Worm (Caenorhabditis elegans): ENCODE measurements around the gene iff-1.

Gene iff-1

DNA sequence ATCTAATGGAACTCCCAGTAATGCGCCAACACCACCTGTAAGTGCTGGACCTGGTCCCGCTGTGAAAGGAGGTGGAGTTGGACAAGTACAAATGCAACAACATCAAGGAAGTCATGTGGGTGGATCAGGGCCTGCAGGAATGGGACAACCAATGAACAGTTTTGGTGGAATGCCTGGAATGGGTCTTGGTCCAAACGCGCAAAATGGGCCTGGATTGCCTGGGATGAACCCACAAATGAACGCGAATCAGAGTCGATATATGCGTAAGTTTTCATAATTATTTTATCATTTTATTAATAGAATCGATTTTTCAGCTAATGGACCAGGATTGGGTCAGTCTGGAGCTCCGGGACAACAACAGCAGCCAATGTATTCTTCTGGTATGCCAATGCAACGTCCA lies 25.4 kb upstream of the iff-1 start:
- TF ChIP-seq ztf-1 (GFP tag; conservative IDR thresholded peaks at IDR 0.05) (no peak), nhr-12 (tag; optimal IDR thresholded peaks at IDR 0.05) (no peak), elt-3 (tag; optimal IDR thresholded peaks at IDR 0.05) (no peak), nhr-10 (tag; optimal IDR thresholded peaks at IDR 0.05) (no peak), unc-55 (GFP tag; optimal IDR thresholded peaks at IDR 0.05) (no peak), crh-2 (tag; optimal IDR thresholded peaks at IDR 0.05) (no peak), F13H6.1 (tag; optimal IDR thresholded peaks at IDR 0.05) (no peak), nhr-25 (tag; optimal IDR thresholded peaks at IDR 0.05) (no peak), peb-1 (tag; optimal IDR thresholded peaks at IDR 0.05) (no peak), nhr-11 (tag; optimal IDR thresholded peaks at IDR 0.05) (no peak), ztf-11 (tag; optimal IDR thresholded peaks at IDR 0.05) (no peak), elt-1 (tag; optimal IDR thresholded peaks at IDR 0.05) (no peak), sma-9 (GFP tag; optimal IDR thresholded peaks at IDR 0.05) (no peak), sma-9 (tag; optimal IDR thresholded peaks at IDR 0.05) (no peak)

ce11 chrIII:9770590-9770989 lies 23.6 kb upstream of the iff-1 start:
- TF ChIP-seq nhr-23 (tag; optimal IDR thresholded peaks at IDR 0.05) (no peak), dmd-4 (tag; optimal IDR thresholded peaks at IDR 0.05) (no peak), snpc-4 (tag; optimal IDR thresholded peaks at IDR 0.05) (no peak), sma-3 (GFP tag; optimal IDR thresholded peaks at IDR 0.05) (no peak), ztf-1 (GFP tag; conservative IDR thresholded peaks at IDR 0.05) (no peak), ztf-4 (tag; optimal IDR thresholded peaks at IDR 0.05) (no peak)

- no peak for TF ChIP-seq nhr-129 (tag; optimal IDR thresholded peaks at IDR 0.05)
- TF ChIP-seq nhr-11 (tag; optimal IDR thresholded peaks at IDR 0.05): no peak
- no peak for TF ChIP-seq nhr-25 (tag; optimal IDR thresholded peaks at IDR 0.05)
- TF ChIP-seq blmp-1 (tag; optimal IDR thresholded peaks at IDR 0.05; ENCODE audit: insufficient read depth): no peak
- no peak for TF ChIP-seq nhr-21 (tag; optimal IDR thresholded peaks at IDR 0.05)
- TF ChIP-seq nhr-77 (tag; optimal IDR thresholded peaks at IDR 0.05): no peak
- no peak for TF ChIP-seq elt-3 (tag; optimal IDR thresholded peaks at IDR 0.05)
- no peak for TF ChIP-seq fos-1 (tag; optimal IDR thresholded peaks at IDR 0.05)
These were observed 21.0 kb upstream of the iff-1 start for ce11 chrIII:9768023-9768422.

- TF ChIP-seq ZK546.5 (tag; optimal IDR thresholded peaks at IDR 0.05) (no peak), unc-39 (tag; optimal IDR thresholded peaks at IDR 0.05) (no peak), egl-27 (tag; optimal IDR thresholded peaks at IDR 0.05) (no peak), lin-11 (tag; optimal IDR thresholded peaks at IDR 0.05) (no peak), mab-5 (tag; optimal IDR thresholded peaks at IDR 0.05) (no peak), nhr-23 (tag; optimal IDR thresholded peaks at IDR 0.05) (no peak), gmeb-1 (tag; optimal IDR thresholded peaks at IDR 0.05) (no peak), crh-2 (tag; optimal IDR thresholded peaks at IDR 0.05) (no peak), skn-1 (tag; optimal IDR thresholded peaks at IDR 0.05) (no peak), nhr-10 (tag; optimal IDR thresholded peaks at IDR 0.05) (no peak), nhr-25 (tag; optimal IDR thresholded peaks at IDR 0.05) (no peak), elt-1 (tag; optimal IDR thresholded peaks at IDR 0.05) (no peak), ztf-1 (GFP tag; conservative IDR thresholded peaks at IDR 0.05) (no peak)
These were observed 20.1 kb upstream of the iff-1 start for ce11 chrIII:9767095-9767494.

- no peak for TF ChIP-seq ztf-4 (tag; optimal IDR thresholded peaks at IDR 0.05)
- TF ChIP-seq nhr-6 (tag; optimal IDR thresholded peaks at IDR 0.05): peak; percentile 14
- no peak for TF ChIP-seq ceh-16 (tag; optimal IDR thresholded peaks at IDR 0.05)
- no peak for TF ChIP-seq R02D3.7 (tag; optimal IDR thresholded peaks at IDR 0.05)
- no peak for TF ChIP-seq mdl-1 (tag; optimal IDR thresholded peaks at IDR 0.05)
- peak; percentile 67 for TF ChIP-seq sma-9 (GFP tag; optimal IDR thresholded peaks at IDR 0.05)
- TF ChIP-seq sma-9 (tag; optimal IDR thresholded peaks at IDR 0.05): no peak
- TF ChIP-seq nhr-77 (tag; optimal IDR thresholded peaks at IDR 0.05): no peak
- peak; percentile 22 for TF ChIP-seq F13H6.1 (tag; optimal IDR thresholded peaks at IDR 0.05)
- TF ChIP-seq sma-3 (GFP tag; optimal IDR thresholded peaks at IDR 0.05): no peak
- no peak for TF ChIP-seq unc-39 (tag; optimal IDR thresholded peaks at IDR 0.05)
- TF ChIP-seq ama-1 (optimal IDR thresholded peaks at IDR 0.05): no peak
- TF ChIP-seq crh-2 (tag; optimal IDR thresholded peaks at IDR 0.05): peak; percentile 67
- peak; percentile 17 for TF ChIP-seq snpc-4 (tag; optimal IDR thresholded peaks at IDR 0.05)
- TF ChIP-seq sem-4 (tag; optimal IDR thresholded peaks at IDR 0.05): no peak
- TF ChIP-seq dmd-4 (tag; optimal IDR thresholded peaks at IDR 0.05): no peak
- TF ChIP-seq unc-55 (GFP tag; optimal IDR thresholded peaks at IDR 0.05): peak; percentile 52
- TF ChIP-seq peb-1 (tag; optimal IDR thresholded peaks at IDR 0.05): no peak
- TF ChIP-seq zag-1 (tag; optimal IDR thresholded peaks at IDR 0.05): no peak
- no peak for TF ChIP-seq ceh-82 (tag; optimal IDR thresholded peaks at IDR 0.05)
- TF ChIP-seq elt-3 (tag; optimal IDR thresholded peaks at IDR 0.05): no peak
- TF ChIP-seq elt-1 (tag; optimal IDR thresholded peaks at IDR 0.05): no peak
- TF ChIP-seq nhr-12 (tag; optimal IDR thresholded peaks at IDR 0.05): no peak
- no peak for TF ChIP-seq nhr-23 (tag; optimal IDR thresholded peaks at IDR 0.05)
- no peak for TF ChIP-seq ztf-11 (tag; optimal IDR thresholded peaks at IDR 0.05)
- TF ChIP-seq nhr-237 (tag; optimal IDR thresholded peaks at IDR 0.05): no peak
- TF ChIP-seq lin-13 (GFP tag; optimal IDR thresholded peaks at IDR 0.05): no peak
- TF ChIP-seq C34F6.9 (tag; optimal IDR thresholded peaks at IDR 0.05): peak; percentile 68
- no peak for TF ChIP-seq ztf-1 (GFP tag; conservative IDR thresholded peaks at IDR 0.05)
- TF ChIP-seq mab-5 (tag; optimal IDR thresholded peaks at IDR 0.05): no peak
- TF ChIP-seq mbf-1 (tag; optimal IDR thresholded peaks at IDR 0.05): no peak
- no peak for TF ChIP-seq ZK546.5 (tag; optimal IDR thresholded peaks at IDR 0.05)
- no peak for TF ChIP-seq gmeb-1 (tag; optimal IDR thresholded peaks at IDR 0.05)
- TF ChIP-seq nhr-25 (tag; optimal IDR thresholded peaks at IDR 0.05): peak; percentile 29
- no peak for TF ChIP-seq unc-62 (GFP tag; optimal IDR thresholded peaks at IDR 0.05)
These were observed 19.2 kb upstream of the iff-1 start, which contains the start of gene cbp-1 for ce11 chrIII:9766175-9766574. Gene cbp-1 (plus strand): TSS chrIII:9766509.

Measured in whole organism, L2 larva.